Fruit fly (Drosophila melanogaster): ENCODE data around the gene CG31524.

Gene CG31524

DNA sequence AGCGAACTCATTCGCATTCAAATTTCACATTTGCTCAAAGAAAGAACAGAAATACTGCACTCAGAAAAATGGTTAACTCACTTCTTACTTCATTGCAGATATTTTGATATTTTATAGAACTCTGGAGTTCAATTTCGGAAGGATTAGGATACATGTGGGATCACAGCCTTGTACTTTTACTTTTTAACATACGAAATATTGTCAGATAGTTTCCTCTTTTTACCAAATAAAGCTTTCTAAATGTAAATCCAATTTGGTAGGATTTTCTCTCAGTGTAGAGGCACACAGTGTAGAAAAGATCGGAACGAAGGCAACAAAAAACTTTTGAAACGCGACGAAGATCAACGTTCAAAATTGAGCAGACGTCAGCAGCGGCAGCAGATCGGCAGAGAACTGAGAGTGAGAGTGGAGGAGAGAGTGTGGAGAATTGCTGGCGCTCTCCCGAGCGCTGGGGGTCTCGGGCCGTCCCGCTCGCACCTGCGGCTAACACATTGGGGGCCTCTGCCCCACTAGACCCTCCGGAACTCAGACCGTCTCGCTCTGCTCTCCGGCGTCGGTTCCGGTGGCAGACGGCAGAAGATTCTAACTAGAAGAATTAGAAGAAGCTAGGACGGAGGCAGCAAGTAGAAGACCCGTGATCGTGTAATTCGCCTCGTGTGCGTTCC is 18.0 kb upstream of the CG31524 start, which contains the start of gene tmod:
TSS of gene tmod (plus strand) at position 619 of the 665 bp plus-strand sequence.
- TF ChIP-seq kni (GFP tag; optimal IDR thresholded peaks at IDR 0.05) (peak; percentile 17), ase (GFP tag; IDR thresholded peaks at IDR 0.05) (no peak), CG4730 (GFP tag; IDR thresholded peaks at IDR 0.05) (no peak), tna (GFP tag; IDR thresholded peaks at IDR 0.05; ENCODE audit: partially characterized antibody) (no peak), CG1233 (GFP tag; optimal IDR thresholded peaks at IDR 0.05) (peak; percentile 2), ERR (GFP tag; optimal IDR thresholded peaks at IDR 0.05) (no peak), Meics (GFP tag; optimal IDR thresholded peaks at IDR 0.05) (peak; percentile 44), D19B (GFP tag; optimal IDR thresholded peaks at IDR 0.05) (no peak), pfk (GFP tag; optimal IDR thresholded peaks at IDR 0.05) (no peak), Sox100B (GFP tag; optimal IDR thresholded peaks at IDR 0.05) (peak; percentile 65), CG8290 (GFP tag; optimal IDR thresholded peaks at IDR 0.05) (no peak), CG8290 (tag; optimal IDR thresholded peaks at IDR 0.05) (peak in 1 of 2 experiments; percentile 38), CG7357 (GFP tag; IDR thresholded peaks at IDR 0.05) (no peak), CG8765 (GFP tag; IDR thresholded peaks at IDR 0.05) (no peak), Dll (GFP tag; IDR thresholded peaks at IDR 0.05; ENCODE audit: partially characterized antibody) (no peak), CG6654 (GFP tag; optimal IDR thresholded peaks at IDR 0.05) (peak; percentile 33), CG33557 (GFP tag; optimal IDR thresholded peaks at IDR 0.05) (peak; percentile 9), bsh (GFP tag; optimal IDR thresholded peaks at IDR 0.05) (peak in 1 of 2 experiments; percentile 69), CG11695 (GFP tag; IDR thresholded peaks at IDR 0.05) (no peak), Poxn (GFP tag; IDR thresholded peaks at IDR 0.05) (no peak), CG3065 (GFP tag; optimal IDR thresholded peaks at IDR 0.05) (no peak), CG3163 (GFP tag; optimal IDR thresholded peaks at IDR 0.05) (no peak), CG42726 (GFP tag; IDR thresholded peaks at IDR 0.05; ENCODE audit: partially characterized antibody) (no peak), CG13424 (tag; optimal IDR thresholded peaks at IDR 0.05) (peak; percentile 63), tup (GFP tag; optimal IDR thresholded peaks at IDR 0.05) (no peak), NC2β (GFP tag; optimal IDR thresholded peaks at IDR 0.05) (no peak), jumu (GFP tag; optimal IDR thresholded peaks at IDR 0.05) (peak; percentile 14), CG4360 (GFP tag; IDR thresholded peaks at IDR 0.05) (no peak), twi (tag; optimal IDR thresholded peaks at IDR 0.05) (peak; percentile 30), Antp (GFP tag; optimal IDR thresholded peaks at IDR 0.05) (peak; percentile 6), HmgZ (tag; optimal IDR thresholded peaks at IDR 0.05) (no peak), CG4404 (GFP tag; IDR thresholded peaks at IDR 0.05) (no peak), dmrt11E (tag; optimal IDR thresholded peaks at IDR 0.05) (peak; percentile 62), Xrp1 (GFP tag; IDR thresholded peaks at IDR 0.05) (peak; percentile 29; the same call in 1 of the 2 replicates), pb (GFP tag; optimal IDR thresholded peaks at IDR 0.05) (no peak), CG12299 (tag; optimal IDR thresholded peaks at IDR 0.05) (peak; percentile 2), bab2 (GFP tag; optimal IDR thresholded peaks at IDR 0.05) (no peak), ssp (GFP tag; IDR thresholded peaks at IDR 0.05) (no peak), BtbVII (GFP tag; optimal IDR thresholded peaks at IDR 0.05) (peak; percentile 30), luna (GFP tag; optimal IDR thresholded peaks at IDR 0.05) (no peak), CG17328 (GFP tag; IDR thresholded peaks at IDR 0.05) (no peak; the same call in 1 of the 2 replicates), grau (tag; optimal IDR thresholded peaks at IDR 0.05) (peak; percentile 54), D19A (tag; optimal IDR thresholded peaks at IDR 0.05) (peak; percentile 54), CG18476 (GFP tag; optimal IDR thresholded peaks at IDR 0.05) (peak; percentile 45), phol (tag; optimal IDR thresholded peaks at IDR 0.05) (peak; percentile 82), Hey (tag; optimal IDR thresholded peaks at IDR 0.05) (no peak), CG6689 (GFP tag; IDR thresholded peaks at IDR 0.05) (peak; percentile 52), Dad (GFP tag; optimal IDR thresholded peaks at IDR 0.05) (peak; percentile 7), CG14050 (GFP tag; IDR thresholded peaks at IDR 0.05) (no peak), Kr (GFP tag; optimal IDR thresholded peaks at IDR 0.05) (no peak), CG17568 (GFP tag; optimal IDR thresholded peaks at IDR 0.05) (peak; percentile 2)

All from whole organism, embryonic.